Fruit fly (Drosophila melanogaster) whole organism, wandering third instar larva: Measurements from ENCODE around the gene mRpL12.

Source experiments
- CG9705 ChIP-seq: fragments of 200-800 bp; sonication (Bioruptor generic); optimal IDR thresholded peaks from 2 replicates; lab custom pipeline; 2018; ENCODE audit warnings: missing biosample characterization, mild to moderate bottlenecking, missing genetic modification characterization
- Dfd ChIP-seq: fragments of >200 bp; optimal IDR thresholded peaks from 2 replicates; lab custom pipeline; 2017; ENCODE audit warnings: missing biosample characterization, missing genetic modification characterization
- Dif ChIP-seq: fragments of 200-275, 200-300 bp; sonication (Bioruptor generic); optimal IDR thresholded peaks from 2 replicates; lab custom pipeline; 2018; ENCODE audit warnings: missing biosample characterization, missing genetic modification characterization; ENCODE audit not compliant: partially characterized antibody
- Mio ChIP-seq: sonication (Bioruptor generic); optimal IDR thresholded peaks from 2 replicates; lab custom pipeline; 2016; ENCODE audit warnings: missing biosample characterization, missing genetic modification characterization
- N ChIP-seq: fragments of >200 bp; optimal IDR thresholded peaks from 2 replicates; lab custom pipeline; 2018; ENCODE audit warnings: missing biosample characterization, missing external identifiers, missing genetic modification characterization
- OdsH ChIP-seq: fragments of 200-800 bp; sonication (Bioruptor generic); optimal IDR thresholded peaks from 2 replicates; lab custom pipeline; 2016; ENCODE audit warnings: missing biosample characterization, mild to moderate bottlenecking, missing genetic modification characterization
- fru ChIP-seq: fragments of 200-800 bp; sonication (Bioruptor generic); optimal IDR thresholded peaks from 3 replicates; lab custom pipeline; 2016; ENCODE audit warnings: missing biosample characterization, mild to moderate bottlenecking, missing genetic modification characterization
- h ChIP-seq: fragments of 200-800 bp; sonication (Bioruptor generic); optimal IDR thresholded peaks from 3 replicates; lab custom pipeline; 2016; ENCODE audit warnings: missing biosample characterization, mild to moderate bottlenecking, missing genetic modification characterization
- lola ChIP-seq: fragments of >200 bp; optimal IDR thresholded peaks from 2 replicates; lab custom pipeline; 2017; ENCODE audit warnings: missing biosample characterization, missing genetic modification characterization
- pan ChIP-seq: fragments of >200 bp; optimal IDR thresholded peaks from 2 replicates; lab custom pipeline; 2017
- psq ChIP-seq: fragments of 200-800 bp; sonication (Bioruptor generic); optimal IDR thresholded peaks from 3 replicates; lab custom pipeline; 2017; ENCODE audit warnings: missing biosample characterization, mild to moderate bottlenecking, missing genetic modification characterization, moderate library complexity
- woc ChIP-seq: sonication (Bioruptor generic); optimal IDR thresholded peaks from 2 replicates; lab custom pipeline; 2016; ENCODE audit warnings: missing biosample characterization, mild to moderate bottlenecking, missing genetic modification characterization

DNA sequence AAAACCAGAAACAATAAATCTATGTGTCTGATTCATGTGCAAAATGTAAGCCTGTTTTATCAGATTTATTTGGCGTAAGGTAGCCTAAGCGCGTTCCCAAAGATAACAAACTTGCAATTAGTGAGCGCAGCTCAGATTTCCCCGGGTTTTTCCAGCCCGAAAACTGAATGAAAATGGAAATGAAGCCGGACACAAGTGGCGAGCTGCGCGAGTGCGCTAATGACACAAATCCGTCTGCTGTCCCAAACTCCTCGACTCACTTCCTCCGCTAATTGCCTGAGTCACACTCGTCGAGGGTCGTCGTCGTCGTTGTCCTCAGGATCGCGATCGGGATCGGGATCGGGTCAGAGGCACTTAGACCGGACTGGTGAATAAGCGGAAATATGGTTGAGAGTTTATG, 45.9 kb downstream of the mRpL12 start:
- TF ChIP-seq fru (GFP tag; lab: Kevin White, UChicago), result no peak
- no peak for TF ChIP-seq psq (GFP tag; lab: Kevin White, UChicago)
- TF ChIP-seq Dif (GFP tag; lab: Kevin White, UChicago), result no peak
- TF ChIP-seq Dfd (GFP tag; lab: Kevin White, UChicago), result no peak
- no peak for TF ChIP-seq CG9705 (GFP tag; lab: Kevin White, UChicago)
- TF ChIP-seq OdsH (GFP tag; lab: Kevin White, UChicago), result no peak
- no peak for TF ChIP-seq N (GFP tag; lab: Kevin White, UChicago)
- TF ChIP-seq Mio, result no peak
- no peak for TF ChIP-seq woc
- no peak for TF ChIP-seq h
- no peak for TF ChIP-seq pan (lab: Kevin White, UChicago)
- TF ChIP-seq lola (GFP tag; lab: Kevin White, UChicago), result no peak
